Fruit fly (Drosophila melanogaster): ENCODE measurements around the gene Gr10a.
A peak's percentile ranks its signal among the peaks of the same experiment; 100 is the strongest.

Gr10a gene

dm6 chrX:11451027-11451572, 33.9 kb upstream of the Gr10a start (continued):
- TF ChIP-seq fu2 (GFP tag; optimal IDR thresholded peaks at IDR 0.05), result peak; percentile 19
- TF ChIP-seq pita (GFP tag; optimal IDR thresholded peaks at IDR 0.05), result no peak
- TF ChIP-seq NK7.1 (GFP tag; optimal IDR thresholded peaks at IDR 0.05), result no peak
- no peak for TF ChIP-seq gro (GFP tag; optimal IDR thresholded peaks at IDR 0.05)
- TF ChIP-seq mirr (GFP tag; optimal IDR thresholded peaks at IDR 0.05), result peak; percentile 17
- TF ChIP-seq CG12236 (GFP tag; optimal IDR thresholded peaks at IDR 0.05), result no peak
- TF ChIP-seq CG18011 (GFP tag; optimal IDR thresholded peaks at IDR 0.05), result no peak
- peak; percentile 9 for TF ChIP-seq CG10274 (GFP tag; optimal IDR thresholded peaks at IDR 0.05)
- TF ChIP-seq Fer2 (tag; optimal IDR thresholded peaks at IDR 0.05), result peak; percentile 32
- peak; percentile 16 for TF ChIP-seq CHES-1-like (GFP tag; optimal IDR thresholded peaks at IDR 0.05)
- no peak for TF ChIP-seq Sry-β (GFP tag; optimal IDR thresholded peaks at IDR 0.05)
- no peak for TF ChIP-seq zen2 (GFP tag; IDR thresholded peaks at IDR 0.05; ENCODE audit: partially characterized antibody)

dm6 chrX:11450406-11450805, 33.2 kb upstream of the Gr10a start:
- TF ChIP-seq CG11504 (tag; optimal IDR thresholded peaks at IDR 0.05), result peak; percentile 37
- peak; percentile 29; the same call in 1 of the 3 replicates for TF ChIP-seq tgo (GFP tag; IDR thresholded peaks at IDR 0.05)
- no peak for TF ChIP-seq trem (tag; optimal IDR thresholded peaks at IDR 0.05)
- TF ChIP-seq sens (GFP tag), result peak; percentile 74
- TF ChIP-seq Ets65A (GFP tag), result peak; percentile 87
- peak; percentile 41; the same call in 1 of the 3 replicates for TF ChIP-seq ci (GFP tag; IDR thresholded peaks at IDR 0.05)
- TF ChIP-seq CG18011 (GFP tag; optimal IDR thresholded peaks at IDR 0.05), result no peak
- TF ChIP-seq Antp (GFP tag; optimal IDR thresholded peaks at IDR 0.05), result peak; percentile 29
- no peak for TF ChIP-seq fd64A (GFP tag; optimal IDR thresholded peaks at IDR 0.05)
- TF ChIP-seq vvl (GFP tag; IDR thresholded peaks at IDR 0.05), result 0 out of 2 replicates have a peak, but pooled peaks have one; percentile 29
- peak; percentile 23 for TF ChIP-seq CG13424 (tag; optimal IDR thresholded peaks at IDR 0.05)
- no peak for TF ChIP-seq lmd (GFP tag; IDR thresholded peaks at IDR 0.05)
- no peak for TF ChIP-seq CG18599 (GFP tag; optimal IDR thresholded peaks at IDR 0.05)
- peak; percentile 33 for TF ChIP-seq CG15269 (tag; optimal IDR thresholded peaks at IDR 0.05)
- TF ChIP-seq gem (tag; optimal IDR thresholded peaks at IDR 0.05), result peak; percentile 25
- TF ChIP-seq CoRest (tag; optimal IDR thresholded peaks at IDR 0.05), result peak; percentile 21
- peak; percentile 37 for TF ChIP-seq Rfx (GFP tag; IDR thresholded peaks at IDR 0.05)
- TF ChIP-seq Med (GFP tag), result peak; percentile 52
- TF ChIP-seq dmrt99B (tag; optimal IDR thresholded peaks at IDR 0.05), result peak; percentile 34

dm6 chrX:11449476-11450119, 32.4 kb upstream of the Gr10a start:
- peak; percentile 89 for TF ChIP-seq slbo (GFP tag; IDR thresholded peaks at IDR 0.05)
- TF ChIP-seq gsb-n (tag; optimal IDR thresholded peaks at IDR 0.05), result peak; percentile 68
- peak; percentile 71 for TF ChIP-seq CG10274 (GFP tag; optimal IDR thresholded peaks at IDR 0.05)
- TF ChIP-seq CG18764 (GFP tag; optimal IDR thresholded peaks at IDR 0.05), result peak; percentile 59
- peak; percentile 85 for TF ChIP-seq jumu (GFP tag; optimal IDR thresholded peaks at IDR 0.05)
- TF ChIP-seq CG33557 (GFP tag; optimal IDR thresholded peaks at IDR 0.05), result peak; percentile 50
- TF ChIP-seq CG8089 (GFP tag; optimal IDR thresholded peaks at IDR 0.05), result peak; percentile 81
- peak; percentile 70 for TF ChIP-seq gcm2 (GFP tag; optimal IDR thresholded peaks at IDR 0.05)
- peak; percentile 73 for TF ChIP-seq CG7987 (GFP tag; optimal IDR thresholded peaks at IDR 0.05)
- TF ChIP-seq kni (GFP tag; optimal IDR thresholded peaks at IDR 0.05), result peak; percentile 60
- peak; percentile 72 for TF ChIP-seq CG30431 (GFP tag; optimal IDR thresholded peaks at IDR 0.05)
- TF ChIP-seq oc (tag; optimal IDR thresholded peaks at IDR 0.05), result peak; percentile 66
- peak; percentile 42 for TF ChIP-seq Ets97D (GFP tag; optimal IDR thresholded peaks at IDR 0.05)
- peak; percentile 66 for TF ChIP-seq CG31388 (GFP tag; optimal IDR thresholded peaks at IDR 0.05)
- TF ChIP-seq Dbx (GFP tag; IDR thresholded peaks at IDR 0.05), result peak; percentile 79
- peak; percentile 88 for TF ChIP-seq pb (GFP tag; optimal IDR thresholded peaks at IDR 0.05)
- peak; percentile 64 for TF ChIP-seq CG13775 (GFP tag; optimal IDR thresholded peaks at IDR 0.05)
- peak; percentile 62 for TF ChIP-seq ab (GFP tag; optimal IDR thresholded peaks at IDR 0.05)
- TF ChIP-seq CG18262 (tag; optimal IDR thresholded peaks at IDR 0.05), result peak; percentile 71
